Worm (Caenorhabditis elegans) whole organism, late embryonic: ENCODE data around the gene dnj-11.

Experiments
- C08G9.2 ChIP-seq: sonication (generic microtip); optimal IDR thresholded peaks from 2 replicates; lab custom pipeline; 2016; ENCODE audit warnings: mild to moderate bottlenecking, missing genetic modification characterization, moderate library complexity, missing compliant biosample characterization
- F13H6.1 ChIP-seq: sonication (generic microtip); optimal IDR thresholded peaks from 2 replicates; lab custom pipeline; 2016; ENCODE audit warnings: missing genetic modification characterization, missing compliant biosample characterization
- ahr-1 ChIP-seq: sonication (generic microtip); optimal IDR thresholded peaks from 2 replicates; lab custom pipeline; 2016; ENCODE audit warnings: missing genetic modification characterization, missing compliant biosample characterization
- ceh-14 ChIP-seq: sonication (generic microtip); optimal IDR thresholded peaks from 2 replicates; lab custom pipeline; 2016; ENCODE audit warnings: missing genotype, missing genetic modification characterization, missing compliant biosample characterization
- ceh-2 ChIP-seq: sonication (generic microtip); optimal IDR thresholded peaks from 2 replicates; lab custom pipeline; 2016; ENCODE audit warnings: missing genotype, missing genetic modification characterization, missing compliant biosample characterization
- ceh-22 ChIP-seq: sonication (generic microtip); optimal IDR thresholded peaks from 2 replicates; lab custom pipeline; 2017; ENCODE audit warnings: missing biosample characterization, missing genetic modification characterization
- ceh-30 ChIP-seq: fragments of 150-350 bp; optimal IDR thresholded peaks from 2 replicates; lab custom pipeline; 2014; ENCODE audit warnings: missing biosample characterization, missing genetic modification characterization
- ceh-31 ChIP-seq: sonication (generic microtip); optimal IDR thresholded peaks from 2 replicates; lab custom pipeline; 2016; ENCODE audit warnings: missing genetic modification characterization, missing compliant biosample characterization
- ceh-34 ChIP-seq: sonication (generic microtip); optimal IDR thresholded peaks from 2 replicates; lab custom pipeline; 2016; ENCODE audit warnings: mild to moderate bottlenecking, missing genetic modification characterization, missing compliant biosample characterization
- ceh-6 ChIP-seq: fragments of 200-800 bp; sonication (Bioruptor generic); optimal IDR thresholded peaks from 2 replicates; lab custom pipeline; 2018; ENCODE audit warnings: mild to moderate bottlenecking, missing genetic modification characterization, missing compliant biosample characterization
- ceh-9 ChIP-seq: sonication (generic microtip); optimal IDR thresholded peaks from 2 replicates; lab custom pipeline; 2016; ENCODE audit warnings: mild to moderate bottlenecking, missing genetic modification characterization, inconsistent platforms, missing compliant biosample characterization
- dmd-4 ChIP-seq: sonication (generic microtip); optimal IDR thresholded peaks from 2 replicates; lab custom pipeline; 2016; ENCODE audit warnings: borderline replicate concordance, missing genetic modification characterization, missing compliant biosample characterization
- elt-2 ChIP-seq: sonication (generic microtip); optimal IDR thresholded peaks from 2 replicates; lab custom pipeline; 2016; ENCODE audit warnings: missing genetic modification reagents, missing genetic modification characterization, missing compliant biosample characterization
- ets-4 ChIP-seq: sonication (generic microtip); optimal IDR thresholded peaks from 2 replicates; lab custom pipeline; 2016; ENCODE audit warnings: missing genetic modification characterization, missing compliant biosample characterization
- eyg-1 ChIP-seq: sonication (generic microtip); optimal IDR thresholded peaks from 2 replicates; lab custom pipeline; 2016; ENCODE audit warnings: missing genotype, missing genetic modification characterization, missing compliant biosample characterization
- fax-1 ChIP-seq: sonication (generic microtip); optimal IDR thresholded peaks from 2 replicates; lab custom pipeline; 2016; ENCODE audit warnings: missing genotype, missing genetic modification characterization, missing compliant biosample characterization
- fkh-10 ChIP-seq: fragments of 150-350 bp; optimal IDR thresholded peaks from 2 replicates; lab custom pipeline; 2014; ENCODE audit warnings: missing biosample characterization, missing genetic modification reagents, missing genetic modification characterization
- fkh-6 ChIP-seq: sonication (generic microtip); optimal IDR thresholded peaks from 2 replicates; lab custom pipeline; 2016; ENCODE audit warnings: missing genetic modification characterization, missing compliant biosample characterization
- gmeb-2 ChIP-seq: sonication (generic microtip); optimal IDR thresholded peaks from 2 replicates; lab custom pipeline; 2016; ENCODE audit warnings: missing genetic modification characterization, inconsistent platforms, missing compliant biosample characterization
- hlh-13 ChIP-seq: fragments of 200-800 bp; sonication (Bioruptor generic); optimal IDR thresholded peaks from 2 replicates; lab custom pipeline; 2018; ENCODE audit warnings: mild to moderate bottlenecking, missing genetic modification characterization, missing compliant biosample characterization
- hlh-30 ChIP-seq: sonication (generic microtip); optimal IDR thresholded peaks from 2 replicates; lab custom pipeline; 2017; ENCODE audit warnings: antibody characterized with exemption, missing genetic modification characterization, missing compliant biosample characterization; ENCODE audit not compliant: insufficient read depth
- hlh-8 ChIP-seq: sonication (generic microtip); optimal IDR thresholded peaks from 2 replicates; lab custom pipeline; 2016; ENCODE audit warnings: missing genotype, missing genetic modification characterization, missing compliant biosample characterization
- lim-6 ChIP-seq: sonication (generic microtip); optimal IDR thresholded peaks from 2 replicates; lab custom pipeline; 2016; ENCODE audit warnings: missing genetic modification characterization, missing compliant biosample characterization
- lin-11 ChIP-seq: fragments of 200-800 bp; sonication (Bioruptor generic); optimal IDR thresholded peaks from 2 replicates; lab custom pipeline; 2018; ENCODE audit warnings: mild to moderate bottlenecking, missing genetic modification characterization, missing compliant biosample characterization
- madf-2 ChIP-seq: sonication (generic microtip); optimal IDR thresholded peaks from 2 replicates; lab custom pipeline; 2017; ENCODE audit warnings: missing genetic modification characterization, missing compliant biosample characterization
- mec-3 ChIP-seq: sonication (generic microtip); optimal IDR thresholded peaks from 2 replicates; lab custom pipeline; 2016; ENCODE audit warnings: borderline replicate concordance, missing genetic modification characterization, missing compliant biosample characterization
- nfya-1 ChIP-seq: sonication (generic microtip); optimal IDR thresholded peaks from 2 replicates; lab custom pipeline; 2017; ENCODE audit warnings: missing genetic modification characterization, mild to moderate bottlenecking, missing compliant biosample characterization, antibody characterized with exemption, moderate library complexity
- nhr-232 ChIP-seq: sonication (generic microtip); optimal IDR thresholded peaks from 2 replicates; lab custom pipeline; 2016; ENCODE audit warnings: missing genetic modification characterization, missing compliant biosample characterization
- odd-2 ChIP-seq: sonication (generic microtip); optimal IDR thresholded peaks from 2 replicates; lab custom pipeline; 2017; ENCODE audit warnings: antibody characterized with exemption, mild to moderate bottlenecking, missing genetic modification characterization, missing compliant biosample characterization
- pag-3 ChIP-seq: sonication (generic microtip); optimal IDR thresholded peaks from 2 replicates; lab custom pipeline; 2016; ENCODE audit warnings: missing compliant biosample characterization, missing genetic modification characterization, borderline replicate concordance
- pat-9 ChIP-seq: fragments of 200-800 bp; sonication (Bioruptor generic); optimal IDR thresholded peaks from 2 replicates; lab custom pipeline; 2018; ENCODE audit warnings: mild to moderate bottlenecking, missing genetic modification characterization, moderate library complexity, missing compliant biosample characterization
- pha-2 ChIP-seq: sonication (generic microtip); optimal IDR thresholded peaks from 2 replicates; lab custom pipeline; 2017; ENCODE audit warnings: mild to moderate bottlenecking, missing genetic modification characterization, missing compliant biosample characterization
- pros-1 ChIP-seq: fragments of 150-350 bp; optimal IDR thresholded peaks from 2 replicates; lab custom pipeline; 2014; ENCODE audit warnings: missing biosample characterization, missing genetic modification reagents, missing genetic modification characterization
- ref-2 ChIP-seq: sonication (generic microtip); optimal IDR thresholded peaks from 2 replicates; lab custom pipeline; 2016; ENCODE audit warnings: missing genetic modification characterization, missing compliant biosample characterization
- rnt-1 ChIP-seq: sonication (generic microtip); optimal IDR thresholded peaks from 2 replicates; lab custom pipeline; 2016; ENCODE audit warnings: missing genetic modification characterization, missing compliant biosample characterization
- sdc-2 ChIP-seq: sonication (generic microtip); optimal IDR thresholded peaks from 2 replicates; lab custom pipeline; 2016; ENCODE audit warnings: missing genotype, missing genetic modification characterization, missing compliant biosample characterization
- sox-2 ChIP-seq: fragments of 200-800 bp; sonication (Bioruptor generic); IDR thresholded peaks from 2 replicates; pipeline ENCODE4 v1.3.6; 2022; ENCODE audit warnings: missing genetic modification reagents, missing genetic modification characterization, missing compliant biosample characterization
- sox-4 ChIP-seq: sonication (generic microtip); optimal IDR thresholded peaks from 2 replicates; lab custom pipeline; 2017; ENCODE audit warnings: mild to moderate bottlenecking, missing genetic modification characterization, inconsistent platforms, missing compliant biosample characterization
- tbx-2 ChIP-seq: sonication (generic microtip); optimal IDR thresholded peaks from 2 replicates; lab custom pipeline; 2016; ENCODE audit warnings: missing genetic modification characterization, missing compliant biosample characterization
- tbx-7 ChIP-seq: sonication (generic microtip); optimal IDR thresholded peaks from 2 replicates; lab custom pipeline; 2016; ENCODE audit warnings: missing genotype, missing genetic modification characterization, missing compliant biosample characterization
- unc-3 ChIP-seq, 2 experiments: fragments of 200-800 bp in 1 of 2; sonication (Bioruptor generic) in 1 of 2; sonication (generic microtip) in 1 of 2; conservative IDR thresholded peaks in 1 of 2; optimal IDR thresholded peaks in 1 of 2; 2 replicates each; pipeline versions ENCODE4 v1.3.6 to Lab custom; 2016 to 2022; ENCODE audit warnings: missing compliant biosample characterization in 2 of 2, missing genetic modification characterization in 2 of 2, missing genetic modification reagents in 1 of 2
- unc-42 ChIP-seq: sonication (generic microtip); optimal IDR thresholded peaks from 2 replicates; lab custom pipeline; 2016; ENCODE audit warnings: missing genotype, missing genetic modification characterization, missing compliant biosample characterization
- zip-5 ChIP-seq: sonication (generic microtip); optimal IDR thresholded peaks from 2 replicates; lab custom pipeline; 2016; ENCODE audit warnings: missing genetic modification characterization, missing compliant biosample characterization

dnj-11 gene

DNA sequence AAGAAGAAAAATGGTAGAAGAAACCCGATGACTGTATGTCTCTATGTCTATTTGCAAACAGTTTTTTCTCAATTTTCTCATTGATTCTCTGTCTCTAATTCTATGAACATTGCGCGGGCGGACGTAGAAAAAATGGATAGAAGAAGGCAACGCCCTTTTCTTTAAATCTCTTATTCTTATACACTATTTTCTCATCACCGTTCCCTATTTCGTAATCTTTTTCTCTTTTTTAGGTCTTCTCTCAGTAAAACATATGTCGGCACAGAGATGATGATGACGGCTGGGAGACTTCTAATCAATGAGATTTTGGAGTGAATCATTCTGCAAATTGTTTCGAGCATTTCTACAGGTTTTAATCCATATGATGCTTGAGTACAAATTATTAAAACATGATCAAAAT, 36.5 kb downstream of the dnj-11 start:
- TF ChIP-seq pag-3 (tag; lab: Kevin White, UChicago) (no peak), fax-1 (tag; lab: Kevin White, UChicago) (no peak), madf-2 (tag; lab: Kevin White, UChicago) (no peak), lin-11 (no peak)

- TF ChIP-seq ets-4 (tag; lab: Kevin White, UChicago): no peak
- no peak for TF ChIP-seq fkh-10 (GFP tag; lab: Kevin White, UChicago)
- no peak for TF ChIP-seq ceh-30 (tag; lab: Kevin White, UChicago)
- TF ChIP-seq ceh-2 (tag; lab: Kevin White, UChicago): no peak
- TF ChIP-seq ref-2 (tag; lab: Kevin White, UChicago): no peak
- TF ChIP-seq ceh-9 (tag; lab: Kevin White, UChicago): no peak
- no peak for TF ChIP-seq dmd-4 (tag; lab: Kevin White, UChicago)
- TF ChIP-seq pros-1: no peak
- TF ChIP-seq nfya-1 (tag; lab: Kevin White, UChicago): no peak
- TF ChIP-seq zip-5 (tag; lab: Kevin White, UChicago): no peak
- no peak for TF ChIP-seq ceh-22 (tag; lab: Kevin White, UChicago)
- no peak for TF ChIP-seq hlh-13 (GFP tag; lab: Kevin White, UChicago)
- no peak for TF ChIP-seq odd-2
These were observed 37.7 kb downstream of the dnj-11 start, which contains the start of gene C01B10.44 for ce11 chrIV:6623390-6623789. C01B10.44 (plus strand) TSS chrIV:6623690.

- TF ChIP-seq ceh-2 (tag; lab: Kevin White, UChicago) (no peak), elt-2 (tag; lab: Kevin White, UChicago) (peak; percentile 73)
- TF ChIP-seq, all 69 proteins: peak for 1
These were observed 42.1 kb downstream of the dnj-11 start, which contains the start of gene cest-5.2 for ce11 chrIV:6627798-6628197. cest-5.2 (minus strand) TSS chrIV:6627925.

DNA sequence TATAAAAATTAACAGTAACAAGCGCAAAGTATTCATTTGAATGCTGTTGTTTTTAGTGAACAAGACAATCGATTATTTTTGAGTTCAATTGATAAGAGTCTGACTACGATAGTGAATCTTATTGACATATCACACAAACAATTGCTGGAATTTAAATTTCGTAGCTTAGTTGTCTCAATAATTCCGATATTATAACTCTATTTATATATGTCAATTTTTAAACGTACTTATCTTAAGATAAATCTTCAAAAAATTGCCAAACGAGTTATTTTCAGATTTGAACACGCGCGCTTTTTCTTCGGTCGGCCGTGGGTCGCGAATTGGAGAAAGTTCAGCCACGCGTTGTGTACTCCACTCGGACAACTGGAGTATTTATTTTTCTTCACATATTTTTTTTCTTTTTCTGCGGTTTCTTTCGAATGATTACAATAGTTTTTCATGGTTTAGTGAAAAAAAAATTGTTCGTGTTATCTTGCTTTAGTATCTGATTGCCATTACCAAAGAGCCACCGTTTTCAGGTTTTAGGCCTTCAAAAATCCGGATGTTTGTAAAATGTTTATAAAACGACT, 46.1 kb downstream of the dnj-11 start, which contains the start of the genes cest-5.1 and C01B10.9:
cest-5.1 (minus strand) TSS at position 51 of the 569 bp plus-strand sequence.
C01B10.9 (plus strand) TSS at position 519 of the 569 bp plus-strand sequence.
- TF ChIP-seq fkh-6 (peak; percentile 49), ahr-1 (no peak), ceh-34 (tag; lab: Kevin White, UChicago) (peak; percentile 64), hlh-8 (peak; percentile 68), fkh-10 (GFP tag; lab: Kevin White, UChicago) (no peak), ceh-31 (tag; lab: Kevin White, UChicago) (peak; percentile 95), zip-5 (tag; lab: Kevin White, UChicago) (peak; percentile 74), ceh-2 (tag; lab: Kevin White, UChicago) (peak; percentile 90), elt-2 (tag; lab: Kevin White, UChicago) (peak; percentile 75), ref-2 (tag; lab: Kevin White, UChicago) (no peak), sox-4 (tag; lab: Kevin White, UChicago) (no peak), tbx-2 (tag; lab: Kevin White, UChicago) (peak; percentile 82), pat-9 (tag; lab: Kevin White, UChicago) (no peak), unc-3 (GFP tag; conservative IDR thresholded peaks at IDR 0.05; lab: Robert Waterston, UW) (no peak), unc-3 (tag; optimal IDR thresholded peaks at IDR 0.05; lab: Kevin White, UChicago) (peak; percentile 23), ceh-6 (GFP tag; lab: Kevin White, UChicago) (peak; percentile 6), fax-1 (tag; lab: Kevin White, UChicago) (peak; percentile 45), sdc-2 (peak; percentile 43), ets-4 (tag; lab: Kevin White, UChicago) (peak; percentile 90), ceh-14 (tag; lab: Kevin White, UChicago) (peak; percentile 68), nfya-1 (tag; lab: Kevin White, UChicago) (peak; percentile 5), pag-3 (tag; lab: Kevin White, UChicago) (no peak), ceh-9 (tag; lab: Kevin White, UChicago) (no peak), pha-2 (tag; lab: Kevin White, UChicago) (peak; percentile 6), gmeb-2 (tag; lab: Kevin White, UChicago) (no peak), sox-2 (GFP tag; lab: Robert Waterston, UW) (no peak), C08G9.2 (tag; lab: Kevin White, UChicago) (peak; percentile 91), ceh-30 (tag; lab: Kevin White, UChicago) (no peak), rnt-1 (tag; lab: Kevin White, UChicago) (peak; percentile 52), hlh-30 (tag; lab: Kevin White, UChicago) (no peak), nhr-232 (no peak), tbx-7 (tag; lab: Kevin White, UChicago) (peak; percentile 84), eyg-1 (peak; percentile 17), mec-3 (tag; lab: Kevin White, UChicago) (peak; percentile 60), unc-42 (tag; lab: Kevin White, UChicago) (peak; percentile 56), lim-6 (tag; lab: Kevin White, UChicago) (peak; percentile 33), F13H6.1 (peak; percentile 58)
- TF ChIP-seq, all 69 proteins: peak for 24
